Worm (Caenorhabditis elegans) whole organism, L4 larva: ENCODE data around the gene rpn-9.

ENCODE experiments used
- F49E8.2 ChIP-seq: sonication (generic microtip); optimal IDR thresholded peaks from 2 replicates; lab custom pipeline; 2016; ENCODE audit warnings: missing compliant biosample characterization, mild to moderate bottlenecking, missing genetic modification characterization, borderline replicate concordance
- daf-8 ChIP-seq: fragments of 200-800 bp; sonication (Bioruptor generic); IDR thresholded peaks from 2 replicates; pipeline ENCODE4 v1.3.6; 2022; ENCODE audit warnings: missing genetic modification characterization, missing compliant biosample characterization
- egl-43 ChIP-seq: fragments of 200-800 bp; sonication (Bioruptor generic); IDR thresholded peaks from 2 replicates; pipeline ENCODE4 v1.3.6; 2022; ENCODE audit warnings: missing genetic modification reagents, missing genetic modification characterization, missing compliant biosample characterization
- mdl-1 ChIP-seq, 2 experiments: fragments of 150-350 bp in 1 of 2; sonication (generic microtip) in 1 of 2; optimal IDR thresholded peaks; 2 replicates each; lab custom pipeline; 2014 to 2017; ENCODE audit warnings: missing biosample characterization in 2 of 2, missing genetic modification characterization in 2 of 2
- nhr-28 ChIP-seq: fragments of 150-350 bp; optimal IDR thresholded peaks from 2 replicates; lab custom pipeline; 2014; ENCODE audit warnings: missing biosample characterization, missing genetic modification characterization
- snpc-4 ChIP-seq: fragments of 150-350 bp; optimal IDR thresholded peaks from 2 replicates; lab custom pipeline; 2014; ENCODE audit warnings: missing biosample characterization, missing genetic modification characterization
- zag-1 ChIP-seq: fragments of 150-350 bp; optimal IDR thresholded peaks from 2 replicates; lab custom pipeline; 2014; ENCODE audit warnings: missing biosample characterization, missing genetic modification characterization
- ztf-11 ChIP-seq: fragments of 150-350 bp; optimal IDR thresholded peaks from 2 replicates; lab custom pipeline; 2014; ENCODE audit warnings: missing biosample characterization, missing genetic modification characterization

DNA sequence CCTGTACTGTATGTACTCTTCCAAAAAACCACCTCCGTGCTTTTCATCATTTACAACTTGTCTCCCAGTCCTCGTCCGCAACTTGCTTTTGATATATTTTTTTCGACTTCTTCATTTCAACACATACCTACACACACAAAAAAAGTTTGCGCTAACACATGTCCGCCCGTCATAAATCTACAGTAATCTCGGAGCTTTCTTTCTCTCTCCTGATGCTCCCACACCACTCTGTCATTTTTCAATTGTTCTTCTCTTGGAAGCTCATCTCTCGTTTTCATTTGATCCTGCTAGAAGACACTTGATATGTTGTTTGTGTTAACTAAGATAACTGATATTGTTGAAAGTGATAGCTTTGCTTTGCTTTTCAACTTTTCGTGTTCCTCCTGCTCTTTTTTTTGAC is 42.5 kb upstream of the rpn-9 start:
- no peak for TF ChIP-seq zag-1 (tag; lab: Kevin White, UChicago)
- no peak for TF ChIP-seq snpc-4 (tag; lab: Kevin White, UChicago)
- TF ChIP-seq egl-43, result no peak
- no peak for TF ChIP-seq ztf-11
- TF ChIP-seq daf-8, result no peak
- TF ChIP-seq F49E8.2, result no peak
- no peak for TF ChIP-seq mdl-1 (tag; optimal IDR thresholded peaks at IDR 0.05; lab: Kevin White, UChicago)
- TF ChIP-seq nhr-28 (tag; lab: Kevin White, UChicago), result no peak
